Fruit fly (Drosophila melanogaster): ENCODE results near the gene CG31550.

DNA sequence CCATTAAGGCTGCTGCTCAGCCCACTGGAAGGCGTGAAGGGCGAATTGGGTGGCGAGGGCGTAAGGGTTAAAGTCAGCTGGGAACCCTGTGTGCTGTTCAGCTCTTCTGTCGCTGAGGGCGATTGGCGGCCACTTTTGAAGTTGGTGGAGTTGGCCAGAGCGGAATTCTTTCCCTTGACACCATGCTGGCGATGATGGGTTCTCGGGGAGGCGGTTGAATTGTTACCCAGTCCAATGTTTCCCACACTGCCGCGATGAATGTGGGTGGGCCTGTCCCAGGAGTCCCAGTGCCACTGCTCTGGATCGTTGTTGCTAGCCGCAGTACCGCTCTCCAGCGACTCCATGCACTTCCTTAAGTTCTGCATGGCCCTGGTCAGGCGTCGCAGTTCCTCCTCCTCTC lies 2.6 kb upstream of the CG31550 start:
- TF ChIP-seq psq (optimal IDR thresholded peaks at IDR 0.05): no peak
- no peak for TF ChIP-seq Dll (optimal IDR thresholded peaks at IDR 0.05)
- no peak for TF ChIP-seq CG8478 (optimal IDR thresholded peaks at IDR 0.05)
- TF ChIP-seq pan (optimal IDR thresholded peaks at IDR 0.05): no peak

Measured in whole organism.